Fruit fly (Drosophila melanogaster): ENCODE measurements around the gene CG10026.

The CG10026 gene

dm6 chr2L:19418017-19418416, 36.0 kb upstream of the CG10026 start, which contains the start of gene lectin-37Da:
TSS of gene lectin-37Da (plus strand) at chr2L:19418317.
- TF ChIP-seq dac (GFP tag; optimal IDR thresholded peaks at IDR 0.05) (no peak), Eip93F (GFP tag; optimal IDR thresholded peaks at IDR 0.05) (no peak), Sox102F (GFP tag; optimal IDR thresholded peaks at IDR 0.05) (no peak), CG34406 (GFP tag; optimal IDR thresholded peaks at IDR 0.05) (no peak), CG8119 (GFP tag; IDR thresholded peaks at IDR 0.05) (no peak), CG3032 (tag; optimal IDR thresholded peaks at IDR 0.05) (no peak), salr (GFP tag; optimal IDR thresholded peaks at IDR 0.05) (no peak), CG11902 (GFP tag; optimal IDR thresholded peaks at IDR 0.05) (no peak), Sox14 (GFP tag; optimal IDR thresholded peaks at IDR 0.05) (no peak), CG15336 (GFP tag; IDR thresholded peaks at IDR 0.05) (no peak)

dm6 chr2L:19418872-19419271, 35.2 kb upstream of the CG10026 start, which contains the start of gene lectin-37Db:
TSS of gene lectin-37Db (plus strand) at chr2L:19419075.
- no peak for TF ChIP-seq Gug (GFP tag; IDR thresholded peaks at IDR 0.05)
- TF ChIP-seq CG8632 (GFP tag; optimal IDR thresholded peaks at IDR 0.05): no peak
- TF ChIP-seq pdm3 (GFP tag; optimal IDR thresholded peaks at IDR 0.05): no peak
- no peak for TF ChIP-seq CG34406 (GFP tag; optimal IDR thresholded peaks at IDR 0.05)

dm6 chr2L:19421573-19421972, 32.5 kb upstream of the CG10026 start:
- TF ChIP-seq ss (GFP tag; optimal IDR thresholded peaks at IDR 0.05) (no peak), CG11762 (GFP tag; optimal IDR thresholded peaks at IDR 0.05; ENCODE audit: insufficient read depth) (no peak), vri (GFP tag; optimal IDR thresholded peaks at IDR 0.05) (peak; percentile 59), Gug (GFP tag; IDR thresholded peaks at IDR 0.05) (no peak), Ets96B (tag; optimal IDR thresholded peaks at IDR 0.05) (no peak), CG1621 (tag; optimal IDR thresholded peaks at IDR 0.05) (no peak), CG11902 (GFP tag; optimal IDR thresholded peaks at IDR 0.05) (no peak), fkh (GFP tag; optimal IDR thresholded peaks at IDR 0.05) (no peak), net (GFP tag; optimal IDR thresholded peaks at IDR 0.05) (no peak), Eip93F (GFP tag; optimal IDR thresholded peaks at IDR 0.05) (peak; percentile 8)

dm6 chr2L:19422642-19423041, 31.4 kb upstream of the CG10026 start:
- no peak for TF ChIP-seq CG8119 (GFP tag; IDR thresholded peaks at IDR 0.05)

dm6 chr2L:19423467-19424122, 30.5 kb upstream of the CG10026 start, which contains the start of the genes Alp12 and CG13085:
TSS of gene Alp12 (plus strand) at chr2L:19424050.
TSS of gene CG13085 (plus strand) at chr2L:19424050.
- TF ChIP-seq Ets21C (GFP tag; optimal IDR thresholded peaks at IDR 0.05): peak; percentile 86
- peak; percentile 95 for TF ChIP-seq svp (GFP tag)
- TF ChIP-seq eg (GFP tag; IDR thresholded peaks at IDR 0.05): peak; percentile 95
- peak; percentile 8 for TF ChIP-seq Hr38 (GFP tag; optimal IDR thresholded peaks at IDR 0.05)
- TF ChIP-seq Eip78C (GFP tag): peak; percentile 99
- TF ChIP-seq OdsH (GFP tag; optimal IDR thresholded peaks at IDR 0.05): peak; percentile 97
- TF ChIP-seq CG3919 (GFP tag; optimal IDR thresholded peaks at IDR 0.05): peak; percentile 96
- TF ChIP-seq vri (GFP tag; optimal IDR thresholded peaks at IDR 0.05): peak; percentile 89
- TF ChIP-seq acj6 (GFP tag; optimal IDR thresholded peaks at IDR 0.05): peak; percentile 96
- TF ChIP-seq CG1621 (tag; optimal IDR thresholded peaks at IDR 0.05): peak; percentile 89
- peak; percentile 76 to 99 for TF ChIP-seq salr (GFP tag; optimal IDR thresholded peaks at IDR 0.05)
- TF ChIP-seq CG7368 (GFP tag; optimal IDR thresholded peaks at IDR 0.05): peak; percentile 93
- peak; percentile 94 for TF ChIP-seq Met (GFP tag; optimal IDR thresholded peaks at IDR 0.05)
- peak; percentile 92 for TF ChIP-seq Sox102F (GFP tag; optimal IDR thresholded peaks at IDR 0.05)
- TF ChIP-seq CG11902 (GFP tag; optimal IDR thresholded peaks at IDR 0.05): peak; percentile 84
- peak; percentile 90 for TF ChIP-seq CG6854 (GFP tag; optimal IDR thresholded peaks at IDR 0.05)
- TF ChIP-seq cyc (GFP tag; optimal IDR thresholded peaks at IDR 0.05): peak; percentile 89
- peak; percentile 89 to 90 for TF ChIP-seq ss (GFP tag; optimal IDR thresholded peaks at IDR 0.05)
- TF ChIP-seq Hr39 (GFP tag; optimal IDR thresholded peaks at IDR 0.05): peak; percentile 91
- TF ChIP-seq CG8632 (GFP tag; optimal IDR thresholded peaks at IDR 0.05): peak; percentile 94
- peak; percentile 96 for TF ChIP-seq Sox14 (GFP tag; optimal IDR thresholded peaks at IDR 0.05)
- peak; percentile 92 for TF ChIP-seq CG10669 (GFP tag; optimal IDR thresholded peaks at IDR 0.05)
- TF ChIP-seq Lpt (GFP tag; optimal IDR thresholded peaks at IDR 0.05): peak; percentile 99
- peak; percentile 99 for TF ChIP-seq CG6276 (GFP tag; optimal IDR thresholded peaks at IDR 0.05)
- TF ChIP-seq Hr4 (GFP tag; optimal IDR thresholded peaks at IDR 0.05): peak; percentile 98
- peak; percentile 94 for TF ChIP-seq CG6808 (GFP tag; optimal IDR thresholded peaks at IDR 0.05)
- TF ChIP-seq fd59A (GFP tag; optimal IDR thresholded peaks at IDR 0.05): peak; percentile 92
- peak; percentile 95 for TF ChIP-seq fkh (GFP tag; optimal IDR thresholded peaks at IDR 0.05)
- peak; percentile 95 for TF ChIP-seq CG16779 (tag; optimal IDR thresholded peaks at IDR 0.05)
- TF ChIP-seq CG11762 (GFP tag; optimal IDR thresholded peaks at IDR 0.05; ENCODE audit: insufficient read depth): peak; percentile 92
- peak; percentile 94 for TF ChIP-seq dac (GFP tag; optimal IDR thresholded peaks at IDR 0.05)
- TF ChIP-seq CG6792 (GFP tag; optimal IDR thresholded peaks at IDR 0.05): peak; percentile 95
